Worm (Caenorhabditis elegans): ENCODE results near the gene bckd-1A.
A peak's percentile ranks its signal among the peaks of the same experiment; 100 is the strongest.

Gene bckd-1A

DNA sequence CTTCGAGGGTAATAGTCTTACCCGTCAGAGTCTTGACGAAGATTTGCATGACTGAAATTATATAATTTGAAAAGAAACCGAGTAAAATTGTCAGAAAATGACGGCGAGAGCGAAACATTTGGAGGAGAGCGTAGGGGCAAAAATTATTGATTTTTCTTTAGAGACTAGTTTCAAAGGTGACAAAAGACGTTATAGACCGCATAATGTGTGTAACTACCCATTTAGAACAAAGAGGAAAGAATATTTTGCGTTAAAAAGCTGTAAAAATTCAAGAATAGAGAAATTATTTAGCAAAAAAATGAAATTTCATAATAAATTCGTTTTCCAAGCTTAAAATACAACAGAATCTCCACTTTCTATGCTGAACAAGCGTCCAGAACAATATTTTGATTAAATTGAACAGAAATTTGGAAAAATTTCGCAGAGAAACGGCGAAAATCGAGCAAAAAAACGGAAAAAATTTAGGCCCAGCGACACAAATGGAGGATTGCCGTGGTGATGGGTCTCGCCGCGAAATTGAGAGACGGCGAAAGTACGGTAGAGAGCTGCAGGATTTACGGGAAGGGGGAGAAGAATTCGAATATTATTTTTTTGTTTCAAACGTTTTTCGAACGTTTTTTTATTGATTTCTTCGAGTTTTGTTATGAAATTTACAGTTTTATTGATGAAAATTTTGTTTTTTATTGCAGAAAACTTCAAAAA lies 6.3 kb upstream of the bckd-1A start, which contains the start of the genes ubq-2 and frg-1 (continued):
- TF ChIP-seq nhr-12 (tag; optimal IDR thresholded peaks at IDR 0.05) = no peak
- TF ChIP-seq nhr-23 (tag; optimal IDR thresholded peaks at IDR 0.05) = no peak
- TF ChIP-seq nhr-21 (tag; optimal IDR thresholded peaks at IDR 0.05) = peak; percentile 86
- peak; percentile 61 for TF ChIP-seq egl-27 (tag; optimal IDR thresholded peaks at IDR 0.05)
- TF ChIP-seq elt-3 (tag; optimal IDR thresholded peaks at IDR 0.05) = no peak
- TF ChIP-seq aly-2 (tag; optimal IDR thresholded peaks at IDR 0.05) = no peak

DNA sequence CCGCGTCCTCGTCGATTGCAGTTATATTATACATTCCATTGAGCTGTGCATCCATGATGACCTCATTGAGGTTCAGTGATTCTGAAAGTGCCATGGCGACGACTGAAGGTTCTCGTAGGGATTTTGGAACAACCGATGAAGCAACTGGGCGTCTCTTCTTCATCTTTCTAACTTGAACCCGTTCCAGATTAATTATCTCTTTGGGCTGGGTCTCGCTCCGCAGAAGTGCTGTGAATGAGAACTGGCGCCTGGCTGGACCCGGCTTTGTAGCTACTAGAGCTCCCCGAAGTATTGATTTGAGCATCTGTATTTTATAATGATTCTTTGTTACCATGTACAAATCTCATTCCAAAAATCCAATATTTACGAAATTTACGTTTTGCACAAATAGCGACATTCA lies 5.3 kb upstream of the bckd-1A start, which contains the start of gene ZK1010.2:
TSS of gene ZK1010.2 (minus strand) at position 304 of the 400 bp plus-strand sequence.
- TF ChIP-seq dmd-4 (tag; optimal IDR thresholded peaks at IDR 0.05) (no peak), zag-1 (tag; optimal IDR thresholded peaks at IDR 0.05) (no peak), lsy-2 (tag; optimal IDR thresholded peaks at IDR 0.05) (no peak), ztf-11 (tag; optimal IDR thresholded peaks at IDR 0.05) (no peak), R02D3.7 (tag; optimal IDR thresholded peaks at IDR 0.05) (no peak), ztf-4 (tag; optimal IDR thresholded peaks at IDR 0.05) (no peak), unc-55 (GFP tag; optimal IDR thresholded peaks at IDR 0.05) (no peak), nhr-237 (tag; optimal IDR thresholded peaks at IDR 0.05) (no peak), nhr-23 (tag; optimal IDR thresholded peaks at IDR 0.05) (no peak), nhr-11 (tag; optimal IDR thresholded peaks at IDR 0.05) (no peak), unc-62 (GFP tag; optimal IDR thresholded peaks at IDR 0.05) (no peak), blmp-1 (tag; optimal IDR thresholded peaks at IDR 0.05; ENCODE audit: insufficient read depth) (no peak), lin-13 (GFP tag; optimal IDR thresholded peaks at IDR 0.05) (no peak), nhr-129 (tag; optimal IDR thresholded peaks at IDR 0.05) (no peak), aly-2 (tag; optimal IDR thresholded peaks at IDR 0.05) (no peak), lin-11 (tag; optimal IDR thresholded peaks at IDR 0.05) (no peak), gmeb-1 (tag; optimal IDR thresholded peaks at IDR 0.05) (no peak), crh-2 (tag; optimal IDR thresholded peaks at IDR 0.05) (no peak)

DNA sequence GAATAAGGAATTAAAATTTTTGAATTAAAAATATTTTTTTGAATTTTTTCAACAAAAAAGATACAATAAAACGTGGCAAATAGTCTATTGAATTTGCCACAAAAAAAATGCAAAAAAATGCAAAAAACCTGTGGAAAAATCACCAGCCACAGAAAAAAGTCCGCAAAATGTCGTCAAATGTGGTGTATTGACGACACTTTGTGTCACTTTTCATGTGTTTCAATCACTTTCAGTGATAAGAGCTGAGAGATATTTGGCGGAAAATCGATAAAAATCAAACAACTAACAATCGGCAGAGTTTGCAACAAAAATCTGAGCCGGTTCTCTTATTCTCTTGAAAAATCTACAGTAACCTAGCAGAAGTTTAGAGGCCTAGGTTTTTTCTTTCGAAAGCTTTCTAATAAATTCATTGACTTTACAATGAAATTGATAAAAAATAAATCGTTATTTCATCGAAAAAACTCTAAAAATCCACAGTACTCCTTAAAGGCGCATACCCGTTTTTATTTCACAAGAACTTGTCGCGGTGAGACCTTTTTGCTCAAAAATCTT lies 394 bp downstream of the bckd-1A start:
- TF ChIP-seq nhr-129 (tag; optimal IDR thresholded peaks at IDR 0.05) (peak; percentile 20), unc-55 (GFP tag; optimal IDR thresholded peaks at IDR 0.05) (peak; percentile 26), egl-27 (tag; optimal IDR thresholded peaks at IDR 0.05) (no peak), blmp-1 (tag; optimal IDR thresholded peaks at IDR 0.05; ENCODE audit: insufficient read depth) (no peak), sma-9 (GFP tag; optimal IDR thresholded peaks at IDR 0.05) (no peak), sma-9 (tag; optimal IDR thresholded peaks at IDR 0.05) (no peak), nhr-237 (tag; optimal IDR thresholded peaks at IDR 0.05) (no peak), ZK546.5 (tag; optimal IDR thresholded peaks at IDR 0.05) (no peak), alr-1 (tag; optimal IDR thresholded peaks at IDR 0.05) (no peak), aly-2 (tag; optimal IDR thresholded peaks at IDR 0.05) (no peak), nhr-6 (tag; optimal IDR thresholded peaks at IDR 0.05) (no peak), ztf-1 (GFP tag; conservative IDR thresholded peaks at IDR 0.05) (no peak), nhr-11 (tag; optimal IDR thresholded peaks at IDR 0.05) (no peak), mab-5 (tag; optimal IDR thresholded peaks at IDR 0.05) (no peak), nhr-25 (tag; optimal IDR thresholded peaks at IDR 0.05) (no peak), nhr-21 (tag; optimal IDR thresholded peaks at IDR 0.05) (no peak), Y55F3AM.14 (GFP tag; optimal IDR thresholded peaks at IDR 0.05) (no peak), ceh-82 (tag; optimal IDR thresholded peaks at IDR 0.05) (no peak), lsy-2 (tag; optimal IDR thresholded peaks at IDR 0.05) (peak; percentile 55 to 81), sem-4 (tag; optimal IDR thresholded peaks at IDR 0.05) (no peak), elt-1 (tag; optimal IDR thresholded peaks at IDR 0.05) (no peak), mbf-1 (tag; optimal IDR thresholded peaks at IDR 0.05) (no peak), nhr-23 (tag; optimal IDR thresholded peaks at IDR 0.05) (no peak), gmeb-1 (tag; optimal IDR thresholded peaks at IDR 0.05) (peak; percentile 34), F13H6.1 (tag; optimal IDR thresholded peaks at IDR 0.05) (no peak), ama-1 (optimal IDR thresholded peaks at IDR 0.05) (no peak), sma-3 (GFP tag; optimal IDR thresholded peaks at IDR 0.05) (no peak), nhr-12 (tag; optimal IDR thresholded peaks at IDR 0.05) (no peak), elt-3 (tag; optimal IDR thresholded peaks at IDR 0.05) (no peak), C34F6.9 (tag; optimal IDR thresholded peaks at IDR 0.05) (peak; percentile 53), nhr-77 (tag; optimal IDR thresholded peaks at IDR 0.05) (no peak), skn-1 (tag; optimal IDR thresholded peaks at IDR 0.05) (no peak), ztf-4 (tag; optimal IDR thresholded peaks at IDR 0.05) (no peak), ceh-16 (tag; optimal IDR thresholded peaks at IDR 0.05) (no peak), dmd-4 (tag; optimal IDR thresholded peaks at IDR 0.05) (no peak), ztf-11 (tag; optimal IDR thresholded peaks at IDR 0.05) (no peak), fos-1 (tag; optimal IDR thresholded peaks at IDR 0.05) (peak; percentile 38), nhr-10 (tag; optimal IDR thresholded peaks at IDR 0.05) (no peak), unc-39 (tag; optimal IDR thresholded peaks at IDR 0.05) (no peak), zag-1 (tag; optimal IDR thresholded peaks at IDR 0.05) (no peak), crh-2 (tag; optimal IDR thresholded peaks at IDR 0.05) (peak; percentile 37), lin-13 (GFP tag; optimal IDR thresholded peaks at IDR 0.05) (peak; percentile 6), mdl-1 (tag; optimal IDR thresholded peaks at IDR 0.05) (no peak)
